Fruit fly (Drosophila melanogaster) whole organism, wandering third instar larva: Measurements from ENCODE around the gene CG31533.

Experiments used
- Abd-B ChIP-seq: fragments of >200 bp; optimal IDR thresholded peaks from 2 replicates; lab custom pipeline; 2017; ENCODE audit warnings: missing biosample characterization, missing genetic modification characterization
- CG32264 ChIP-seq: fragments of 200-800 bp; sonication (Bioruptor generic); optimal IDR thresholded peaks from 2 replicates; lab custom pipeline; 2016; ENCODE audit warnings: missing biosample characterization, missing genetic modification characterization
- CG9705 ChIP-seq: fragments of 200-800 bp; sonication (Bioruptor generic); optimal IDR thresholded peaks from 2 replicates; lab custom pipeline; 2018; ENCODE audit warnings: missing biosample characterization, mild to moderate bottlenecking, missing genetic modification characterization
- CrebA ChIP-seq: fragments of 200-800 bp; sonication (Bioruptor generic); optimal IDR thresholded peaks from 2 replicates; lab custom pipeline; 2016; ENCODE audit warnings: missing biosample characterization, mild to moderate bottlenecking, missing genetic modification characterization, borderline replicate concordance
- Dfd ChIP-seq: fragments of >200 bp; optimal IDR thresholded peaks from 2 replicates; lab custom pipeline; 2017; ENCODE audit warnings: missing biosample characterization, missing genetic modification characterization
- Dif ChIP-seq: fragments of 200-275, 200-300 bp; sonication (Bioruptor generic); optimal IDR thresholded peaks from 2 replicates; lab custom pipeline; 2018; ENCODE audit warnings: missing biosample characterization, missing genetic modification characterization; ENCODE audit not compliant: partially characterized antibody
- GATAd ChIP-seq: sonication (Bioruptor generic); optimal IDR thresholded peaks from 2 replicates; lab custom pipeline; 2016; ENCODE audit warnings: missing biosample characterization, missing genetic modification characterization
- HLH106 ChIP-seq: fragments of 200-800 bp; optimal IDR thresholded peaks from 3 replicates; lab custom pipeline; 2019; ENCODE audit warnings: missing biosample characterization, mild to moderate bottlenecking, missing genetic modification characterization, moderate library complexity
- Hnf4 ChIP-seq: fragments of 200-800 bp; sonication (Bioruptor generic); optimal IDR thresholded peaks from 2 replicates; lab custom pipeline; 2016; ENCODE audit warnings: missing biosample characterization, mild to moderate bottlenecking, missing genetic modification characterization
- Hr83 ChIP-seq: fragments of 200-300 bp; sonication (Bioruptor generic); optimal IDR thresholded peaks from 2 replicates; lab custom pipeline; 2016; ENCODE audit warnings: missing biosample characterization, mild to moderate bottlenecking, missing genetic modification characterization, moderate library complexity; ENCODE audit not compliant: poor library complexity, severe bottlenecking
- Jra ChIP-seq: sonication (Bioruptor generic); optimal IDR thresholded peaks from 2 replicates; lab custom pipeline; 2016; ENCODE audit warnings: missing biosample characterization, missing genetic modification characterization
- Mio ChIP-seq: sonication (Bioruptor generic); optimal IDR thresholded peaks from 2 replicates; lab custom pipeline; 2016; ENCODE audit warnings: missing biosample characterization, missing genetic modification characterization
- N ChIP-seq: fragments of >200 bp; optimal IDR thresholded peaks from 2 replicates; lab custom pipeline; 2018; ENCODE audit warnings: missing biosample characterization, missing external identifiers, missing genetic modification characterization
- OdsH ChIP-seq: fragments of 200-800 bp; sonication (Bioruptor generic); optimal IDR thresholded peaks from 2 replicates; lab custom pipeline; 2016; ENCODE audit warnings: missing biosample characterization, mild to moderate bottlenecking, missing genetic modification characterization
- Rel ChIP-seq, 2 experiments: fragments of 200-800 bp; sonication (Bioruptor generic) in 1 of 2; optimal IDR thresholded peaks; 2 replicates in 1 of 2; 3 replicates in 1 of 2; lab custom pipeline; 2016 to 2019; ENCODE audit warnings: mild to moderate bottlenecking in 2 of 2, missing biosample characterization in 2 of 2, missing genetic modification characterization in 2 of 2, moderate library complexity in 1 of 2
- Sp1 ChIP-seq: fragments of 200-800 bp; sonication (Bioruptor generic); optimal IDR thresholded peaks from 3 replicates; lab custom pipeline; 2019; ENCODE audit warnings: missing biosample characterization, mild to moderate bottlenecking, missing genetic modification characterization, moderate library complexity
- Vsx2 ChIP-seq: fragments of 200-300, 225-300 bp; sonication (Bioruptor generic); optimal IDR thresholded peaks from 2 replicates; lab custom pipeline; 2018; ENCODE audit warnings: missing biosample characterization, missing genetic modification characterization; ENCODE audit not compliant: partially characterized antibody
- br ChIP-seq: fragments of 200-800 bp; sonication (Bioruptor generic); optimal IDR thresholded peaks from 2 replicates; lab custom pipeline; 2016; ENCODE audit warnings: missing biosample characterization, missing genetic modification characterization
- brk ChIP-seq: fragments of 200-800 bp; sonication (Bioruptor generic); optimal IDR thresholded peaks from 2 replicates; lab custom pipeline; 2016; ENCODE audit warnings: missing biosample characterization, mild to moderate bottlenecking, missing genetic modification characterization
- dl ChIP-seq, 2 experiments: fragments of 175-275, 200-275 bp in 1 of 2; fragments of 200-275 bp in 1 of 2; sonication (Bioruptor generic); optimal IDR thresholded peaks; lab custom pipeline; 2018; ENCODE audit warnings: mild to moderate bottlenecking in 2 of 2, missing biosample characterization in 2 of 2, missing genetic modification characterization in 2 of 2, moderate library complexity in 2 of 2; ENCODE audit not compliant: partially characterized antibody in 2 of 2, insufficient read depth in 1 of 2
- dmrt93B ChIP-seq: fragments of 200-800 bp; sonication (Bioruptor generic); optimal IDR thresholded peaks from 2 replicates; lab custom pipeline; 2018; ENCODE audit warnings: missing biosample characterization, mild to moderate bottlenecking, missing genetic modification characterization
- dsf ChIP-seq: sonication (Bioruptor generic); optimal IDR thresholded peaks from 2 replicates; lab custom pipeline; 2016; ENCODE audit warnings: missing biosample characterization, missing genetic modification characterization, borderline replicate concordance
- foxo ChIP-seq, 2 experiments: fragments of 200-800 bp; sonication (Bioruptor generic); optimal IDR thresholded peaks; 2 replicates in 1 of 2; 3 replicates in 1 of 2; lab custom pipeline; 2016 to 2017; ENCODE audit warnings: missing biosample characterization in 2 of 2, missing genetic modification characterization in 2 of 2
- fru ChIP-seq: fragments of 200-800 bp; sonication (Bioruptor generic); optimal IDR thresholded peaks from 3 replicates; lab custom pipeline; 2016; ENCODE audit warnings: missing biosample characterization, mild to moderate bottlenecking, missing genetic modification characterization
- h ChIP-seq: fragments of 200-800 bp; sonication (Bioruptor generic); optimal IDR thresholded peaks from 3 replicates; lab custom pipeline; 2016; ENCODE audit warnings: missing biosample characterization, mild to moderate bottlenecking, missing genetic modification characterization
- jim ChIP-seq: fragments of 175-275, 200-325 bp; sonication (Bioruptor generic); optimal IDR thresholded peaks from 2 replicates; lab custom pipeline; 2016; ENCODE audit warnings: missing biosample characterization, mild to moderate bottlenecking, missing genetic modification characterization
- lola ChIP-seq: fragments of >200 bp; optimal IDR thresholded peaks from 2 replicates; lab custom pipeline; 2017; ENCODE audit warnings: missing biosample characterization, missing genetic modification characterization
- pan ChIP-seq: fragments of >200 bp; optimal IDR thresholded peaks from 2 replicates; lab custom pipeline; 2017
- psq ChIP-seq: fragments of 200-800 bp; sonication (Bioruptor generic); optimal IDR thresholded peaks from 3 replicates; lab custom pipeline; 2017; ENCODE audit warnings: missing biosample characterization, mild to moderate bottlenecking, missing genetic modification characterization, moderate library complexity
- rgr ChIP-seq: fragments of 200-800 bp; sonication (Bioruptor generic); optimal IDR thresholded peaks from 3 replicates; lab custom pipeline; 2016; ENCODE audit warnings: missing biosample characterization, mild to moderate bottlenecking, missing genetic modification characterization
- sage ChIP-seq: fragments of 200-800 bp; sonication (Bioruptor generic); optimal IDR thresholded peaks from 2 replicates; lab custom pipeline; 2016; ENCODE audit warnings: missing biosample characterization, mild to moderate bottlenecking, missing genetic modification characterization
- sv ChIP-seq: fragments of 200-800 bp; sonication (Bioruptor generic); optimal IDR thresholded peaks from 3 replicates; lab custom pipeline; 2016; ENCODE audit warnings: missing biosample characterization, missing genetic modification characterization
- tai ChIP-seq: sonication (Bioruptor generic); optimal IDR thresholded peaks from 2 replicates; lab custom pipeline; 2016; ENCODE audit warnings: missing biosample characterization, missing genetic modification characterization
- usp ChIP-seq: fragments of >200 bp; optimal IDR thresholded peaks from 2 replicates; lab custom pipeline; 2017; ENCODE audit warnings: missing biosample characterization, missing genetic modification characterization
- woc ChIP-seq: sonication (Bioruptor generic); optimal IDR thresholded peaks from 2 replicates; lab custom pipeline; 2016; ENCODE audit warnings: missing biosample characterization, mild to moderate bottlenecking, missing genetic modification characterization

The CG31533 gene

dm6 chr3R:14152550-14152949 lies 4.7 kb downstream of the CG31533 start, which contains the start of gene CG42500:
TSS of gene CG42500 (minus strand) at chr3R:14152650.
- TF ChIP-seq CG9705 (no peak), Hr83 (GFP tag; lab: Kevin White, UChicago) (no peak), woc (no peak), Hnf4 (no peak), jim (no peak), Abd-B (GFP tag; lab: Kevin White, UChicago) (no peak), dsf (GFP tag; lab: Kevin White, UChicago) (no peak), Dif (GFP tag; lab: Kevin White, UChicago) (no peak), dmrt93B (GFP tag; lab: Kevin White, UChicago) (no peak), h (no peak), br (GFP tag; lab: Kevin White, UChicago) (no peak), psq (no peak), N (GFP tag; lab: Kevin White, UChicago) (no peak), foxo (GFP tag; optimal IDR thresholded peaks at IDR 0.05; lab: Kevin White, UChicago) (no peak)

DNA sequence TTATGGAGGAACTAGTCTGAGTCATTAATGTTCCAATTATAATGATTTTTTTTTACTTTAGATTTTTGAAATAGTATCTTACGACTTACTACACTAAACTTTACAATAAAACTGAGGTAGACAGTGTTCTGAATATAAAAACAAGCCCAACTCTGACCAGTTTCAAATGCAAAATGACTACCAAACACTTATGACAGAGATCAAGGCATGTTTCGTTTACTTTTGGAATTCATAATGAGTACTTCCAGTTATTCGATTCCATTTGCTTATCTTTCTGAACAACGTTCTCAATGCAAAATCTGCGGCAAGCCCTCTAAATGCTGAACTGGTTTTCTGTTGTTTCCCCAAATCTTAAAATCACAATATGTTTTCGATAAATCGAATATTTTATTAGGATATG lies 5.4 kb downstream of the CG31533 start, which contains the start of gene CG14355:
CG14355 (minus strand) TSS at position 101 of the 400 bp plus-strand sequence.
- no peak for TF ChIP-seq sage (GFP tag; lab: Kevin White, UChicago)
- no peak for TF ChIP-seq Mio (GFP tag; lab: Kevin White, UChicago)
- no peak for TF ChIP-seq Abd-B (GFP tag; lab: Kevin White, UChicago)

DNA sequence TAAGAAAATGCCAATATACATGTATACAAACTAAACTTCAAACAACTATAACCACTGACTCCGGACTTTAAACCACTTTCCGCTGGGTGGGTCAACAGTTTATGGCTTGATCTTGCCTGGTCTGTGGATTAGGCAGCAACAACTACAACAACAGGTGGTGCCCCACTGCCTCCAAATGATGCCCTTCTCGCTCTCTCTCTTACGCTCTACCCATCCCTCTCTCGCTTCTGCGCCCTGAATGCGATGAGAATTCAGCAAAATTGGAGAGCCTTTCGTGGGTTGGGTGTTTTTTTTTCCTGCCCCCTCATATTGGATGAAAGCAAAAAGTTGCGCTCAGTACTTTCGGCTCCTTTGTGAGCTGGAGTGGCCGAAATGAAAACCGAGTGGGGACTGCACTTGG lies 16.3 kb downstream of the CG31533 start:
- TF ChIP-seq Jra (no peak), Dif (GFP tag; lab: Kevin White, UChicago) (peak; percentile 26)

dm6 chr3R:14131972-14132371 lies 25.3 kb downstream of the CG31533 start, which contains the start of gene CG14356:
TSS of gene CG14356 (minus strand) at chr3R:14132072.
- TF ChIP-seq Hr83 (GFP tag; lab: Kevin White, UChicago) = no peak
- no peak for TF ChIP-seq Dfd
- TF ChIP-seq psq = no peak
- no peak for TF ChIP-seq sv
- no peak for TF ChIP-seq dsf (GFP tag; lab: Kevin White, UChicago)
- TF ChIP-seq Abd-B (GFP tag; lab: Kevin White, UChicago) = no peak
- TF ChIP-seq CrebA (GFP tag; lab: Kevin White, UChicago) = no peak
- no peak for TF ChIP-seq tai (GFP tag; lab: Kevin White, UChicago)
- no peak for TF ChIP-seq Mio (GFP tag; lab: Kevin White, UChicago)
- no peak for TF ChIP-seq lola (GFP tag; lab: Kevin White, UChicago)
- TF ChIP-seq Vsx2 (GFP tag; lab: Kevin White, UChicago) = no peak
- no peak for TF ChIP-seq Sp1 (GFP tag; lab: Kevin White, UChicago)
- no peak for TF ChIP-seq fru (GFP tag; lab: Kevin White, UChicago)
- no peak for TF ChIP-seq dmrt93B (GFP tag; lab: Kevin White, UChicago)
- no peak for TF ChIP-seq usp
- no peak for TF ChIP-seq woc

DNA sequence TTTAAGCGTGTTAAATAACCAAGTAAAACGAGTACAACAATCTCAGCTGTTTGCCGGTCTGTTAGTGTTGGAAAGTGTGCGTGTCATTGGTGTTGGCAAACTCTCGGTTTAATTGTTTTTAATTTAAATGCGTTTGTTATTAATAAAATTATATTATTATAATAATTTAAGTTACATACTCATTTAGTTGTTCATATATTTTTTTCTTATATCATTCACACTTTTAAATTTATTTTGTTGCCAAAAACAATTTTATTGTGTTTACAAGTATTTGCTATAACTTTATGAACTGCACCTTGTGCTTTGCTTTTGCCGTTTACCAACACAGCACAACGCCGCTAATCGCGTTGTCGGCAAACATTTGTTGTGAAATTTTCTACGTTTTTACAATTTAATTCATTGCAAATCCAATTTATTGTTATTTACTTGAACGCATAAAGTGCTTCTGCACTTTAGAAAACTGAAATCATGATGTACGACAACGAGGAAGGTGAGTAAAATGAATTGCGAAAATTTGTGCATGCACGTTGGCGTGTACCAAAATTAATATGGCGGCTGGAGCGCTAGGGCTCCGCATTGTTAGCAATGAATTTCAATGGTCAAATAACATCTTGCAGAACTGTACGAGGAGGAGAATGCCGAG lies 31.6 kb downstream of the CG31533 start, which contains the start of the genes 140up and Polr2B:
140up (minus strand) TSS at position 70 of the 643 bp plus-strand sequence.
Polr2B (plus strand) TSS at position 313 of the 643 bp plus-strand sequence.
- TF ChIP-seq sage (GFP tag; lab: Kevin White, UChicago) (peak; percentile 67), Dif (GFP tag; lab: Kevin White, UChicago) (no peak), Hr83 (GFP tag; lab: Kevin White, UChicago) (peak; percentile 55), dsf (GFP tag; lab: Kevin White, UChicago) (peak; percentile 86), br (GFP tag; lab: Kevin White, UChicago) (peak; percentile 77), brk (GFP tag; lab: Kevin White, UChicago) (peak; percentile 89), usp (no peak), CG32264 (GFP tag; lab: Kevin White, UChicago) (peak; percentile 5), dmrt93B (GFP tag; lab: Kevin White, UChicago) (peak; percentile 92), tai (GFP tag; lab: Kevin White, UChicago) (no peak), rgr (GFP tag; lab: Kevin White, UChicago) (peak; percentile 95), Jra (peak; percentile 86), OdsH (GFP tag; lab: Kevin White, UChicago) (peak; percentile 93), Sp1 (GFP tag; lab: Kevin White, UChicago) (peak; percentile 91), fru (GFP tag; lab: Kevin White, UChicago) (peak; percentile 86), dl (GFP tag; optimal IDR thresholded peaks at IDR 0.05; lab: Kevin White, UChicago; ENCODE audit: insufficient read depth in 1 of 2, partially characterized antibody in 2 of 2) (no peak), Hnf4 (peak; percentile 94), lola (GFP tag; lab: Kevin White, UChicago) (no peak), woc (peak; percentile 66), Dfd (no peak), HLH106 (tag; lab: Kevin White, UChicago) (peak; percentile 96), pan (lab: Kevin White, UChicago) (no peak), Vsx2 (GFP tag; lab: Kevin White, UChicago) (no peak), CG9705 (peak; percentile 89), foxo (GFP tag; optimal IDR thresholded peaks at IDR 0.05; lab: Kevin White, UChicago) (peak in 1 of 2 experiments; percentile 95), CrebA (GFP tag; lab: Kevin White, UChicago) (no peak), sv (peak; percentile 80), Mio (GFP tag; lab: Kevin White, UChicago) (no peak), Rel (GFP tag; optimal IDR thresholded peaks at IDR 0.05; lab: Kevin White, UChicago) (peak; percentile 25), Rel (tag; optimal IDR thresholded peaks at IDR 0.05; lab: Kevin White, UChicago) (peak; percentile 66), GATAd (GFP tag; lab: Kevin White, UChicago) (peak; percentile 64), Abd-B (GFP tag; lab: Kevin White, UChicago) (no peak)
